Worm (Caenorhabditis elegans) whole organism, mixed stage, embryonic: Measurements from ENCODE around the gene str-169.

Experiments
- elt-1 ChIP-seq: sonication (generic microtip); optimal IDR thresholded peaks from 2 replicates; lab custom pipeline; 2017; ENCODE audit warnings: missing genetic modification characterization, mild to moderate bottlenecking, missing compliant biosample characterization, antibody characterized with exemption, moderate library complexity, borderline replicate concordance; ENCODE audit not compliant: insufficient read depth
- lsy-2 ChIP-seq: fragments of 150-350 bp; optimal IDR thresholded peaks from 2 replicates; lab custom pipeline; 2014; ENCODE audit warnings: missing biosample characterization, missing genetic modification characterization
- snpc-4 ChIP-seq: fragments of 150-350 bp; optimal IDR thresholded peaks from 2 replicates; lab custom pipeline; 2014; ENCODE audit warnings: missing biosample characterization, missing genetic modification characterization
- unc-39 ChIP-seq: fragments of 150-350 bp; optimal IDR thresholded peaks from 2 replicates; lab custom pipeline; 2014; ENCODE audit warnings: missing biosample characterization, missing genetic modification characterization
- unc-62 ChIP-seq: fragments of 150-350 bp; optimal IDR thresholded peaks from 2 replicates; lab custom pipeline; 2014; ENCODE audit warnings: missing biosample characterization, missing genetic modification reagents, missing genetic modification characterization

DNA sequence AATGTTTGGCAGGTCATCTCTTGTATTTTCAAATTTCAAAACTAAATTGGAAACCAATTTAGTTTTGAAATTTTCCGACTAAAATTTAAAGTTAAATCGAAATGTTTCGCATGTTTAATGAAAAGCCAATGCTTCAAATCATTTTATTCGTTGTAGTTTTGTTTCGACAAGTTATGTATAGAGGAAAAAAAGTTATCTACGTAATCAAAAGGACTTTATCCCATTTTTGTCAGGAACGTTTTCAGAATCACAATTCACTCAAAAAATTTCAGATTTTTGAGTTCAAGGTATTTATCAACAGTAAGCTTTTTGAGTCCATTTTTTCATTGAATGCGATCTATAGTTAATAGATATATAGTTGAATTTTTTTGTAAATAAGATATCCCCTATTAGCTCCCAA, 7.2 kb upstream of the str-169 start, which contains the start of gene str-168:
- TF ChIP-seq snpc-4, result no peak
- no peak for TF ChIP-seq unc-62 (GFP tag; lab: Kevin White, UChicago)
- no peak for TF ChIP-seq lsy-2 (tag; lab: Kevin White, UChicago)
- no peak for TF ChIP-seq elt-1 (tag; lab: Kevin White, UChicago)
- no peak for TF ChIP-seq unc-39 (tag; lab: Kevin White, UChicago)
